Fruit fly (Drosophila melanogaster) whole organism: ENCODE measurements around the gene spen.

Experiments
- pan ChIP-seq: fragments of >200 bp; optimal IDR thresholded peaks from 2 replicates; lab custom pipeline; 2017
- psq ChIP-seq: fragments of >200 bp; optimal IDR thresholded peaks from 2 replicates; lab custom pipeline; 2017
- usp ChIP-seq: fragments of >200 bp; optimal IDR thresholded peaks from 2 replicates; lab custom pipeline; 2017; ENCODE audit warnings: missing biosample characterization, missing genetic modification characterization, mixed read lengths

- TF ChIP-seq pan (lab: Kevin White, UChicago): no peak
- no peak for TF ChIP-seq psq (lab: Kevin White, UChicago)
- TF ChIP-seq usp (GFP tag; lab: Kevin White, UChicago): no peak
Measured at dm6 chr2L:241415-241814, 82.6 kb downstream of the spen start.
